Fruit fly (Drosophila melanogaster): Measurements from ENCODE around the gene Tmem43.

DNA sequence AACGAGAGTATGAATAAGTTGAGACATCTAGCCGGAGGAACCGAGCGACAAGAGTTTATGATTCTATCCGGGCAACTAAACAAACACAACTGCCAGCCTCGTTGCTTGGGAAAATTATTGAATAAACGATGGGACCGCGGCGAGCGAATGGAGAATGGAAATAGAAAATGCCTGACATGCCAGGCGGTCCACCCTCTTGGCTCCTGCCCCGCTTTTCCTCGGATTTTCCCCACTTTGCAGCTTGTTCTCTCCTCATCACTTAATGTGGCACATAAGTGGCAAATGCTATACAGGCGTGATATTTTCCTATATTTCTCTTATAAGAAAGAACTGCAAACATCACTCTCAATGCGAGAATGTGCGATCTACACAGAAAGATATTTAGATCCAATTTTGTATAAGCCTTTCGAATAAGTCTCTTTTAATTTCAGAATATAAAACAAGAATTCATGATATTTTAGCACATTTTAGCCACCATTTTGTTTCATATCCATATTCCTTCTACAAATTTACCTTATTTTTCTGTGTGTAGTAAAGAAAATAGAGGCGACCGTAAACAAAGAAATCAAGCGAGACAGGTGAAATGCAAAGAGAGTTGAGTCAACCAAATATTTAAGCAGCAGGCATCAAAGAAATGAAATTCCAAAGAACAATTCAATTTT lies 11.3 kb downstream of the Tmem43 start:
- TF ChIP-seq CTCF (optimal IDR thresholded peaks at IDR 0.05) (no peak), CG8478 (optimal IDR thresholded peaks at IDR 0.05) (no peak)

All from S2 (cell line).